Worm (Caenorhabditis elegans): ENCODE data around the gene faah-5.
A peak's percentile ranks its signal among the peaks of the same experiment; 100 is the strongest.

faah-5 gene

ce11 chrIII:11920187-11920785 lies 29.1 kb upstream of the faah-5 start, which contains the start of the genes ccf-1 and trap-4 (continued):
- TF ChIP-seq nhr-129 (tag; optimal IDR thresholded peaks at IDR 0.05), result peak; percentile 58
- peak; percentile 52 for TF ChIP-seq ztf-4 (tag; optimal IDR thresholded peaks at IDR 0.05)
- TF ChIP-seq nhr-77 (tag; optimal IDR thresholded peaks at IDR 0.05), result no peak
- no peak for TF ChIP-seq unc-62 (GFP tag; optimal IDR thresholded peaks at IDR 0.05)
- TF ChIP-seq blmp-1 (tag; optimal IDR thresholded peaks at IDR 0.05; ENCODE audit: insufficient read depth), result no peak
- peak; percentile 16 for TF ChIP-seq F13H6.1 (tag; optimal IDR thresholded peaks at IDR 0.05)
- no peak for TF ChIP-seq ZK546.5 (tag; optimal IDR thresholded peaks at IDR 0.05)
- peak; percentile 38 for TF ChIP-seq nhr-21 (tag; optimal IDR thresholded peaks at IDR 0.05)
- no peak for TF ChIP-seq ztf-11 (tag; optimal IDR thresholded peaks at IDR 0.05)
- no peak for TF ChIP-seq unc-39 (tag; optimal IDR thresholded peaks at IDR 0.05)
- TF ChIP-seq ceh-16 (tag; optimal IDR thresholded peaks at IDR 0.05), result no peak
- TF ChIP-seq Y55F3AM.14 (GFP tag; optimal IDR thresholded peaks at IDR 0.05), result no peak
- TF ChIP-seq alr-1 (tag; optimal IDR thresholded peaks at IDR 0.05), result no peak
- TF ChIP-seq nhr-12 (tag; optimal IDR thresholded peaks at IDR 0.05), result no peak

DNA sequence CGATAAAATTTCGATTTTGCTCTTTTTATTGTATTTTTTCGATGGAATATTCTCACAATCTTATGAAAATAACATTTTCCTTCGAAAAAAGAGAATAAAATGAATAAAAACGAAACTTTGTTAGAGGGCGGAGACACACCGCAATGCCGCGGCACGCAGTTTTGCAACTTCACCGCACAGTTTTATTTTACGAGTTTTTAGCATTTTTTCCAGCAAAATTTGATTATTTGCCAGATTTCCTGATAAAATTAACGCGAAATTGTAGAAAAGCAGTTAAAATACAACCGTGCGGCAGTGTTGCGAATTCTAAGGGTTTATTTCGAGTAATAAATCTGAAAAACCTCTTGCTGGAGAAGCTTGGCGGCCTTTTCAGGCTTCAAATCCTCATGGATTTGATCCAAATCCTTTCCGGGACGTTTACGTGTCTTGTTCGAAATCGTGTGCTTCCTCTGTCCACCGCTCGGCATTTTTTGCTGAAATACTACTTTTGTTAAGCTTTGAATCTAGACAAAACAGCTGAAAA lies 27.1 kb upstream of the faah-5 start, which contains the start of gene znf-593:
znf-593 (minus strand) TSS at position 473 of the 523 bp plus-strand sequence.
- TF ChIP-seq Y55F3AM.14 (GFP tag; optimal IDR thresholded peaks at IDR 0.05) (no peak), unc-55 (GFP tag; optimal IDR thresholded peaks at IDR 0.05) (peak; percentile 3), sem-4 (tag; optimal IDR thresholded peaks at IDR 0.05) (peak; percentile 29), lsy-2 (tag; optimal IDR thresholded peaks at IDR 0.05) (peak in 1 of 2 experiments; percentile 34), nhr-25 (tag; optimal IDR thresholded peaks at IDR 0.05) (peak; percentile 24), gmeb-1 (tag; optimal IDR thresholded peaks at IDR 0.05) (no peak)

DNA sequence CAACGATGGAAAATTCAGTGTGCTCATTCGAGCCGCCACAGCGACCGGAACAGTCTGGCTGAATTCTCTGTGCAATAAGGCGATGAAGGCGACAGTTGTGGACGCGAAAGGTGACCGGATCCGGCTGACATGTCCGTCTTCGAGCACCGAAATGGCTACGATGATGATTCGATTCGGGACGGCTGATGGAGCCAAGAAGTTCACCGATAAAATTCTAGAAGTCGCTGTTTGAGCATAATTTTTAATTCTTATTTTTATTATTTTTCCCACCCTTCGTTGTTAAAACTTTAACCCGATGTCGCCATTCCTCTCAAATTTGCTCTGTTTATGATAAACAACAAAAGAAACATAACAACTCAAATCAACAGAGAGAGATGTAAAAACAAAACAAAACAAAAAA lies 26.3 kb upstream of the faah-5 start:
- TF ChIP-seq ztf-11 (tag; optimal IDR thresholded peaks at IDR 0.05), result no peak
- no peak for TF ChIP-seq sem-4 (tag; optimal IDR thresholded peaks at IDR 0.05)
- TF ChIP-seq blmp-1 (tag; optimal IDR thresholded peaks at IDR 0.05; ENCODE audit: insufficient read depth), result no peak
- no peak for TF ChIP-seq nhr-23 (tag; optimal IDR thresholded peaks at IDR 0.05)
- TF ChIP-seq sma-9 (GFP tag; optimal IDR thresholded peaks at IDR 0.05), result no peak
- no peak for TF ChIP-seq sma-9 (tag; optimal IDR thresholded peaks at IDR 0.05)
- TF ChIP-seq elt-1 (tag; optimal IDR thresholded peaks at IDR 0.05), result no peak
- no peak for TF ChIP-seq unc-39 (tag; optimal IDR thresholded peaks at IDR 0.05)
- no peak for TF ChIP-seq fos-1 (tag; optimal IDR thresholded peaks at IDR 0.05)
- no peak for TF ChIP-seq ceh-82 (tag; optimal IDR thresholded peaks at IDR 0.05)
- no peak for TF ChIP-seq ZK546.5 (tag; optimal IDR thresholded peaks at IDR 0.05)
- no peak for TF ChIP-seq crh-2 (tag; optimal IDR thresholded peaks at IDR 0.05)
- no peak for TF ChIP-seq Y55F3AM.14 (GFP tag; optimal IDR thresholded peaks at IDR 0.05)
- no peak for TF ChIP-seq F13H6.1 (tag; optimal IDR thresholded peaks at IDR 0.05)
- TF ChIP-seq ceh-16 (tag; optimal IDR thresholded peaks at IDR 0.05), result no peak
- TF ChIP-seq lin-11 (tag; optimal IDR thresholded peaks at IDR 0.05), result no peak
- TF ChIP-seq dmd-4 (tag; optimal IDR thresholded peaks at IDR 0.05), result no peak
- no peak for TF ChIP-seq elt-3 (tag; optimal IDR thresholded peaks at IDR 0.05)

DNA sequence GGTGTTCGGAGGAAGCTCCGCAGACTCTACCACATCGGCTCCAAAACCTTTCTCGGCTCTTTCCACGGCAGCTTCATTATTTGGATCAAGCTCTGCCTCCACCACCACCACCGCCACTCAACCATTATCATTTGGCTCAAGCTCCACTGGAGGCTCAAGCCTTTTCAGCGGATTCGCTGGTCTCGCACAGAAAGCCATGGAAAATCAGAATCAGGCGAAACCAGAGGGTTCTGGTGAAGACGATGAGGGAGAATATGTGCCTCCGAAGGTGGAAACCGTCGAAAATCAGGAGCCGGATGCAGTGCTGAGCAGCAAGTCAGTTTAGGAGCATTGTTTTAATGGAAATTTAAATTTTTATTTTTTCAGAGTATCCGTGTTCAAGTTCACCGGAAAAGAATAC lies 25.9 kb upstream of the faah-5 start:
- TF ChIP-seq ama-1 (optimal IDR thresholded peaks at IDR 0.05) (no peak), zag-1 (tag; optimal IDR thresholded peaks at IDR 0.05) (no peak)

- TF ChIP-seq peb-1 (tag; optimal IDR thresholded peaks at IDR 0.05) (no peak), C34F6.9 (tag; optimal IDR thresholded peaks at IDR 0.05) (no peak), fos-1 (tag; optimal IDR thresholded peaks at IDR 0.05) (no peak), unc-62 (GFP tag; optimal IDR thresholded peaks at IDR 0.05) (no peak), ZK546.5 (tag; optimal IDR thresholded peaks at IDR 0.05) (no peak)
Observed at ce11 chrIII:11916260-11916659, 25.0 kb upstream of the faah-5 start.

- TF ChIP-seq skn-1 (tag; optimal IDR thresholded peaks at IDR 0.05) (no peak), nhr-23 (tag; optimal IDR thresholded peaks at IDR 0.05) (no peak), alr-1 (tag; optimal IDR thresholded peaks at IDR 0.05) (no peak), nhr-237 (tag; optimal IDR thresholded peaks at IDR 0.05) (no peak), mab-5 (tag; optimal IDR thresholded peaks at IDR 0.05) (no peak), unc-39 (tag; optimal IDR thresholded peaks at IDR 0.05) (no peak), lsy-2 (tag; optimal IDR thresholded peaks at IDR 0.05) (peak; percentile 41 to 55), ceh-82 (tag; optimal IDR thresholded peaks at IDR 0.05) (no peak), nhr-11 (tag; optimal IDR thresholded peaks at IDR 0.05) (no peak), ZK546.5 (tag; optimal IDR thresholded peaks at IDR 0.05) (no peak), sma-9 (GFP tag; optimal IDR thresholded peaks at IDR 0.05) (no peak), sma-9 (tag; optimal IDR thresholded peaks at IDR 0.05) (no peak), mbf-1 (tag; optimal IDR thresholded peaks at IDR 0.05) (no peak), aly-2 (tag; optimal IDR thresholded peaks at IDR 0.05) (no peak), gmeb-1 (tag; optimal IDR thresholded peaks at IDR 0.05) (peak; percentile 49), egl-27 (tag; optimal IDR thresholded peaks at IDR 0.05) (no peak), nhr-77 (tag; optimal IDR thresholded peaks at IDR 0.05) (no peak), nhr-129 (tag; optimal IDR thresholded peaks at IDR 0.05) (no peak), blmp-1 (tag; optimal IDR thresholded peaks at IDR 0.05; ENCODE audit: insufficient read depth) (no peak), crh-2 (tag; optimal IDR thresholded peaks at IDR 0.05) (no peak), ztf-1 (GFP tag; conservative IDR thresholded peaks at IDR 0.05) (no peak), elt-3 (tag; optimal IDR thresholded peaks at IDR 0.05) (no peak), lin-13 (GFP tag; optimal IDR thresholded peaks at IDR 0.05) (peak; percentile 27)
Observed at ce11 chrIII:11915666-11916065, 24.4 kb upstream of the faah-5 start, which contains the start of the genes ndab-1 and npp-16. TSS of gene ndab-1 (minus strand) at chrIII:11915712. TSS of gene npp-16 (plus strand) at chrIII:11915928.

Data from whole organism, L2 larva.